Worm (Caenorhabditis elegans) whole organism, midembryonic: Measurements from ENCODE around the gene K05F6.14.

Experiments used
- T22C8.4 ChIP-seq: fragments of 200-800 bp; sonication (Bioruptor generic); IDR thresholded peaks from 2 replicates; pipeline ENCODE4 v1.3.6; 2022; ENCODE audit warnings: missing genetic modification characterization, missing compliant biosample characterization
- cog-1 ChIP-seq: sonication (generic microtip); optimal IDR thresholded peaks from 2 replicates; lab custom pipeline; 2016; ENCODE audit warnings: missing genetic modification characterization, missing compliant biosample characterization
- flt-1 ChIP-seq: fragments of 200-800 bp; sonication (Bioruptor generic); IDR thresholded peaks from 2 replicates; pipeline ENCODE4 v1.3.6; 2022; ENCODE audit warnings: missing genetic modification characterization, missing compliant biosample characterization
- klf-2 ChIP-seq: fragments of 200-800 bp; sonication (Bioruptor generic); conservative IDR thresholded peaks from 2 replicates; pipeline ENCODE4 v1.3.6; 2022; ENCODE audit warnings: missing genetic modification reagents, missing genetic modification characterization, missing compliant biosample characterization
- med-1 ChIP-seq: sonication (generic microtip); optimal IDR thresholded peaks from 2 replicates; lab custom pipeline; 2017; ENCODE audit warnings: missing genetic modification characterization, mild to moderate bottlenecking, missing compliant biosample characterization, antibody characterized with exemption, missing genetic modification reagents; ENCODE audit not compliant: insufficient read depth
- tab-1 ChIP-seq: fragments of 200-800 bp; sonication (Bioruptor generic); IDR thresholded peaks from 2 replicates; pipeline ENCODE4 v1.3.6; 2022; ENCODE audit warnings: missing genetic modification characterization, missing compliant biosample characterization
- ztf-23 ChIP-seq: fragments of 200-800 bp; sonication (Bioruptor generic); IDR thresholded peaks from 2 replicates; pipeline ENCODE4 v1.3.6; 2022; ENCODE audit warnings: missing genetic modification reagents, missing genetic modification characterization, missing compliant biosample characterization

ce11 chrII:1567646-1568045 lies 5.7 kb downstream of the K05F6.14 start, which contains the start of gene K05F6.8:
- TF ChIP-seq flt-1 (no peak), klf-2 (no peak), cog-1 (tag; lab: Kevin White, UChicago) (no peak), T22C8.4 (GFP tag; lab: Robert Waterston, UW) (no peak), tab-1 (no peak), ztf-23 (GFP tag; lab: Robert Waterston, UW) (no peak), med-1 (GFP tag; lab: Kevin White, UChicago) (no peak)
